Worm (Caenorhabditis elegans): ENCODE data around the gene Y73F8A.22.

Gene Y73F8A.22

DNA sequence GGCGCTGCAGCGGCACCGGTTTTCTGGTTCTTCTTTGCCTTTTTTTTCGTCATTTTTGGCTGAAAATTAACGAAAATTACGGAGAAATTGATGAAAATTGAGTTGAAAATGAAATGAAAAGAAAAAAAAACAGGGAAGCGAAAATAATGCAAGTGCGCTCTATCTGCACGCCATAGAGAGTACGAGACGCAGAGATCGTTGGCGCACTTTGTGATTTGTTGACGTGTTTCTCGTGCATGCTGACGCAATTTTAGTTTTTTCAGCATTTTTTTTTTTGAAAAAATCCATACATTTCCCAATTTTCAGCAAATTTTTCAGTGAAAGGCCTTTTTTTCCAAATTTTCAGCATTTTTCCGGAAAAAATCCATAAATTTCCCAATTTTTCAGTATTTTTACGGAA is 30.2 kb upstream of the Y73F8A.22 start, which contains the start of gene ntl-11 (continued):
- no peak for TF ChIP-seq sdz-38 (tag; optimal IDR thresholded peaks at IDR 0.05)
- TF ChIP-seq egl-18 (GFP tag; IDR thresholded peaks at IDR 0.05) = peak; percentile 74; the same call in 1 of the 2 replicates
- TF ChIP-seq hmg-1.2 (GFP tag; IDR thresholded peaks at IDR 0.05) = peak; percentile 100
- TF ChIP-seq tbp1 (GFP tag; optimal IDR thresholded peaks at IDR 0.05) = peak; percentile 79
- TF ChIP-seq cebp-2 (GFP tag; IDR thresholded peaks at IDR 0.05) = peak; percentile 89; the same call in 1 of the 2 replicates
- TF ChIP-seq lsl-1 (GFP tag; optimal IDR thresholded peaks at IDR 0.05) = peak; percentile 72
- TF ChIP-seq efl-1 (GFP tag; optimal IDR thresholded peaks at IDR 0.05) = peak; percentile 67
- TF ChIP-seq tlf-1 (GFP tag; optimal IDR thresholded peaks at IDR 0.05) = peak; percentile 96
- TF ChIP-seq repo-1 (tag; optimal IDR thresholded peaks at IDR 0.05) = peak; percentile 92
- peak; percentile 52 for TF ChIP-seq madf-8 (GFP tag; conservative IDR thresholded peaks at IDR 0.05)
- peak; percentile 97 for TF ChIP-seq nfyb-1 (GFP tag; IDR thresholded peaks at IDR 0.05)
- peak; percentile 92 for TF ChIP-seq D2030.7 (GFP tag; IDR thresholded peaks at IDR 0.05)
- no peak; the same call in 1 of the 2 replicates for TF ChIP-seq lir-1 (GFP tag; conservative IDR thresholded peaks at IDR 0.05)
- peak; percentile 82 for TF ChIP-seq Y56A3A.18 (GFP tag; IDR thresholded peaks at IDR 0.05)
- TF ChIP-seq ztf-6 (GFP tag; IDR thresholded peaks at IDR 0.05) = peak; percentile 58; the same call in 1 of the 2 replicates
- 0 out of 2 replicates have a peak, but pooled peaks have one; percentile 20 for TF ChIP-seq egrh-3 (GFP tag; IDR thresholded peaks at IDR 0.05)
- peak; percentile 99 for TF ChIP-seq Y53G8AR.9 (GFP tag; conservative IDR thresholded peaks at IDR 0.05)
- peak; percentile 81 for TF ChIP-seq somi-1 (GFP tag; optimal IDR thresholded peaks at IDR 0.05)
- TF ChIP-seq attf-5 (GFP tag; optimal IDR thresholded peaks at IDR 0.05) = peak; percentile 99
- TF ChIP-seq snpc-1.1 (tag; optimal IDR thresholded peaks at IDR 0.05; ENCODE audit: insufficient read depth) = peak; percentile 79
- TF ChIP-seq Y53F4B.3 (GFP tag; IDR thresholded peaks at IDR 0.05) = peak; percentile 15; the same call in 1 of the 2 replicates
- peak; percentile 84; the same call in 1 of the 2 replicates for TF ChIP-seq nfya-2 (GFP tag; IDR thresholded peaks at IDR 0.05)
- peak; percentile 100 for TF ChIP-seq ztf-18 (tag; optimal IDR thresholded peaks at IDR 0.05)
- TF ChIP-seq nhr-27 (tag; optimal IDR thresholded peaks at IDR 0.05) = no peak
- no peak for TF ChIP-seq mxl-1 (tag; optimal IDR thresholded peaks at IDR 0.05)
- peak; percentile 94 for TF ChIP-seq C06A6.2 (GFP tag; conservative IDR thresholded peaks at IDR 0.05)
- peak; percentile 76 for TF ChIP-seq gei-17 (GFP tag; optimal IDR thresholded peaks at IDR 0.05)
- TF ChIP-seq lin-54 (GFP tag; optimal IDR thresholded peaks at IDR 0.05) = peak; percentile 96
- TF ChIP-seq cebp-1 (GFP tag; IDR thresholded peaks at IDR 0.05) = peak; percentile 24; the same call in 1 of the 2 replicates
- peak; percentile 92 for TF ChIP-seq cebp-1 (tag; optimal IDR thresholded peaks at IDR 0.05)
- no peak for TF ChIP-seq tbx-9 (tag; optimal IDR thresholded peaks at IDR 0.05; ENCODE audit: borderline replicate concordance)
- TF ChIP-seq mel-28 (tag; optimal IDR thresholded peaks at IDR 0.05; ENCODE audit: borderline replicate concordance) = peak; percentile 17
- TF ChIP-seq ztf-25 (GFP tag; IDR thresholded peaks at IDR 0.05) = no peak
- TF ChIP-seq ceh-58 (GFP tag; IDR thresholded peaks at IDR 0.05) = no peak
- peak; percentile 92 for TF ChIP-seq hmg-20 (GFP tag; IDR thresholded peaks at IDR 0.05)
- TF ChIP-seq ama-1 (optimal IDR thresholded peaks at IDR 0.05) = no peak
- TF ChIP-seq ama-1 (GFP tag; optimal IDR thresholded peaks at IDR 0.05) = no peak
- no peak for TF ChIP-seq akir-1 (GFP tag; optimal IDR thresholded peaks at IDR 0.05)
- no peak for TF ChIP-seq aptf-3 (GFP tag; IDR thresholded peaks at IDR 0.05)
- peak; percentile 98 for TF ChIP-seq pbrm-1 (GFP tag; IDR thresholded peaks at IDR 0.05)
- peak; percentile 72 for TF ChIP-seq B0019.2 (GFP tag; conservative IDR thresholded peaks at IDR 0.05)
- peak; percentile 17 for TF ChIP-seq dpff-1 (tag; optimal IDR thresholded peaks at IDR 0.05)

Data from whole organism, young adult.